Fruit fly (Drosophila melanogaster): ENCODE results near the gene fig.

The fig gene

DNA sequence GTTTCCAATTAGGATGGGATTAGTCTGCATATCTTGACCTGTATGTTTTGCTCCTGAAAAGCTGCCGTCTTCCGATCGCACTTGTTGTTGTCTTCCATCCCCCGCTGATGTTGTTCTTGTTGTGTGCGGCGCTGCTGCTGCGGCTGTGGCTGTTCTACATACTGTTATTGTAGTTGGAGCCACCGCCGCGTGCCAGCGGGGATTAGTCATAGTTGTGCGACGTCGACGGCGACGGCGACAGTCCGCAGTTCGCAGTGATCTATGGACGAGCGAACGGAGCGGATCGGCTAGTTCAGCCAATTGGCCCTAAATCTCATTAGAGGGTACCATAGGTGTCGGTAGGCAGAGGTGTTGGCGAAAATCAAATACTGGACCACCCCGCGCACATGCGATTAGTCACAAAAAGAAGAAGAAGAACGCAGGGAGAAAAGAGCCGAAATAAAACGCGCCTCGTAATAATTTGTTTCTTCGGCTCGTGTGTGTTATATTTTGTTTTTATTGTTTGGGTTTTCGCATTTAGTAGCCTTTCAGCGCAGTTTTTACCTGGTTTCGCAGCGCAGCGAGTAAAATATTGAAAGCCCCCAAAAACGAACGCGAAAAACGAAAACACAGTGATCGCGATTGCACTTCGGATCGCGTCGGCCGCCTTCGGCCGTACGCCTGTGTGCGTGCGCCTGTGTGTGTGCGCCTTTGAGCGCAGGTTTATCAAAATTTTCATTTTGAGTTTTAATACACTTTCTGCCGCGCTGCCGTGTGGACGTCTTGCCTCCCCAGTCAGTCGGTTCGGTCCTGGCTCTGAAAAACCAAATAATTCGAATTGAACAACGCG lies 14.8 kb downstream of the fig start, which contains the start of gene kay:
Gene kay (plus strand): TSS at position 729 of the 829 bp plus-strand sequence.
- TF ChIP-seq CG12768 (GFP tag; optimal IDR thresholded peaks at IDR 0.05): peak; percentile 60
- no peak for TF ChIP-seq cnc (optimal IDR thresholded peaks at IDR 0.05)
- no peak for TF ChIP-seq CG5204 (GFP tag; optimal IDR thresholded peaks at IDR 0.05)
- TF ChIP-seq Hr96 (GFP tag; optimal IDR thresholded peaks at IDR 0.05): peak; percentile 2
- peak; percentile 53 for TF ChIP-seq kay (GFP tag; ENCODE audit: borderline replicate concordance)
- TF ChIP-seq bab1 (GFP tag; optimal IDR thresholded peaks at IDR 0.05): no peak
- TF ChIP-seq CG1620 (GFP tag; optimal IDR thresholded peaks at IDR 0.05): no peak

- TF ChIP-seq CG12768 (GFP tag; optimal IDR thresholded peaks at IDR 0.05): peak; percentile 31
- TF ChIP-seq tj (GFP tag; optimal IDR thresholded peaks at IDR 0.05): peak; percentile 76
- TF ChIP-seq CG14711 (tag; optimal IDR thresholded peaks at IDR 0.05): no peak
- peak; percentile 59 for TF ChIP-seq kay (GFP tag; ENCODE audit: borderline replicate concordance)
- no peak for TF ChIP-seq ovo (GFP tag; optimal IDR thresholded peaks at IDR 0.05)
Observed at dm6 chr3R:29764249-29765042, 15.8 kb downstream of the fig start.

DNA sequence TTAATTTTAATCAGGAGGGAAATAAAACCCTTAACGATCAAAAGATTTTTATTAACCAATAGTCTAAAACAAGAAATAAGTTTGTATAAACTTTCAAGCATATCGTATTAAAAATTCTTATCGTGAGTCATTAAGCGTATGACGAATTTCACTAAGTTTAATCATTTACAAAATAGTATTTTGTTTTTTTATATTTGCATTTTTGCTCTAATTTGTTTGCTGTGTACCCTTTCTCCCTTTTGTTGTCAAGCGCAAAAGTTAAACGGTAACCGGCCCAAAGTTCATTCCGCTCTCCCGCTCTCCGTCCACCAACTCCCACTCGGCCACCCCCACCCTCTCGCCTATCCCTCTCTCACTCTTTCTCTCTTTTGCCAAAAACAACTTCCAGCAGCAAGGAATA lies 16.4 kb downstream of the fig start:
- TF ChIP-seq CG14711 (tag; optimal IDR thresholded peaks at IDR 0.05): no peak
- TF ChIP-seq kay (GFP tag; ENCODE audit: borderline replicate concordance): no peak
- no peak for TF ChIP-seq CG12768 (GFP tag; optimal IDR thresholded peaks at IDR 0.05)
- TF ChIP-seq CG5204 (GFP tag; optimal IDR thresholded peaks at IDR 0.05): no peak
- no peak for TF ChIP-seq CG1620 (GFP tag; optimal IDR thresholded peaks at IDR 0.05)
- TF ChIP-seq cnc (optimal IDR thresholded peaks at IDR 0.05): no peak
- TF ChIP-seq CG7101 (tag; optimal IDR thresholded peaks at IDR 0.05): no peak
- no peak for TF ChIP-seq tj (GFP tag; optimal IDR thresholded peaks at IDR 0.05)
- no peak for TF ChIP-seq Clk (GFP tag; optimal IDR thresholded peaks at IDR 0.05)

DNA sequence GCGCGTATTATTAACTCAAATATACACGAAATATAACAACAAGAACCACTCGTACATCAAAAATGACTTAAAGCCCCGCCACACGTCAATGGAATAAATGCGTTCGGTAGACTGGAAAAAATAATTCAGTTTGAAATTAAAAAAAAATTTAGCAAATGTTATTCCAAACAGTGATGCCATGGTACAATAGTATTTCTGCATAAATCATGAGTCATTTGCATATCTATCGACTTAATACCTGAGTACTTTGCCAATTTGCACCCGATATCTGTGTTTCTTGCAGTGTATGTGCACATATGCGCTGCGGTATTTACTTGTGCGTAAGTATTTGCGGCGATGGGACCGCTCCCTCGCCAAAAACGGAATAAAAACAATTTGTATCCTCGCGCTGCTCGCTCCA lies 17.1 kb downstream of the fig start:
- TF ChIP-seq CG14711 (tag; optimal IDR thresholded peaks at IDR 0.05) (no peak), tj (GFP tag; optimal IDR thresholded peaks at IDR 0.05) (no peak), bab1 (GFP tag; optimal IDR thresholded peaks at IDR 0.05) (no peak), CG5204 (GFP tag; optimal IDR thresholded peaks at IDR 0.05) (no peak), CG12768 (GFP tag; optimal IDR thresholded peaks at IDR 0.05) (no peak), CG7045 (GFP tag; optimal IDR thresholded peaks at IDR 0.05) (no peak), Crg-1 (GFP tag; optimal IDR thresholded peaks at IDR 0.05) (no peak), CG1620 (GFP tag; optimal IDR thresholded peaks at IDR 0.05) (no peak), CG33017 (tag; optimal IDR thresholded peaks at IDR 0.05) (no peak), CG7101 (tag; optimal IDR thresholded peaks at IDR 0.05) (no peak), pad (GFP tag; optimal IDR thresholded peaks at IDR 0.05) (no peak), cnc (optimal IDR thresholded peaks at IDR 0.05) (no peak), Clk (GFP tag; optimal IDR thresholded peaks at IDR 0.05) (no peak), Hr96 (GFP tag; optimal IDR thresholded peaks at IDR 0.05) (no peak), ovo (GFP tag; optimal IDR thresholded peaks at IDR 0.05) (no peak), CG11617 (GFP tag; optimal IDR thresholded peaks at IDR 0.05) (no peak)

- no peak for TF ChIP-seq CG1620 (GFP tag; optimal IDR thresholded peaks at IDR 0.05)
- no peak for TF ChIP-seq Hr96 (GFP tag; optimal IDR thresholded peaks at IDR 0.05)
- no peak for TF ChIP-seq pad (GFP tag; optimal IDR thresholded peaks at IDR 0.05)
- no peak for TF ChIP-seq Mnt (GFP tag; optimal IDR thresholded peaks at IDR 0.05)
- TF ChIP-seq bab1 (GFP tag; optimal IDR thresholded peaks at IDR 0.05): no peak
- no peak for TF ChIP-seq CG11617 (GFP tag; optimal IDR thresholded peaks at IDR 0.05)
- TF ChIP-seq cnc (optimal IDR thresholded peaks at IDR 0.05): no peak
- TF ChIP-seq cic (GFP tag; optimal IDR thresholded peaks at IDR 0.05): no peak
- no peak for TF ChIP-seq CG14711 (tag; optimal IDR thresholded peaks at IDR 0.05)
- no peak for TF ChIP-seq CG5204 (GFP tag; optimal IDR thresholded peaks at IDR 0.05)
- no peak for TF ChIP-seq ovo (GFP tag; optimal IDR thresholded peaks at IDR 0.05)
- TF ChIP-seq toe (GFP tag; optimal IDR thresholded peaks at IDR 0.05): no peak
- TF ChIP-seq Crg-1 (GFP tag; optimal IDR thresholded peaks at IDR 0.05): no peak
- no peak for TF ChIP-seq kay (GFP tag; ENCODE audit: borderline replicate concordance)
- TF ChIP-seq CG12768 (GFP tag; optimal IDR thresholded peaks at IDR 0.05): no peak
- TF ChIP-seq CG33017 (tag; optimal IDR thresholded peaks at IDR 0.05): no peak
Observed at dm6 chr3R:29762297-29762696, 18.0 kb downstream of the fig start.

DNA sequence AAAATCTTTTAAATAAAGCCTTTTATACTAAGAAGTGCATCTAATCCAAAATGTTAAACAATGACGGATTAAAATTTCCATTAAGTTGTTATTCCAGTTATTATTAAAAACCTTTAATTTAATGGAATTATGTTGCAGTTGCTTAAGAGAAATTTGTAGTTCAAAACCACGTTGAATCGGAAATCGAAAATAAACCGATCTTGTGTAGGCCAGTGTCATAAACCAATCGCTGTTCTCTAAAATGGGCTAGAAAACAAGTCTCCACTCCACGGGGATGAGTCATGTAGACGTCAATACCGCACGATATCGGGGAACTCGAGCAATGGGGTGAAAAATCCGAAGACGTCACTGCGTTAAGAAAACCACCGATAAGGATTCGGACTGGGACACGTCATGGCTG lies 18.7 kb downstream of the fig start:
- TF ChIP-seq CG1620 (GFP tag; optimal IDR thresholded peaks at IDR 0.05): no peak
- TF ChIP-seq kay (GFP tag; ENCODE audit: borderline replicate concordance): peak; percentile 90
- no peak for TF ChIP-seq CG33017 (tag; optimal IDR thresholded peaks at IDR 0.05)
- TF ChIP-seq tj (GFP tag; optimal IDR thresholded peaks at IDR 0.05): no peak
- no peak for TF ChIP-seq CG12768 (GFP tag; optimal IDR thresholded peaks at IDR 0.05)
